Worm (Caenorhabditis elegans) whole organism, L3 larva: ENCODE results near the gene nlp-19.

Experiments used
- ama-1 ChIP-seq: fragments of 150-350 bp; optimal IDR thresholded peaks from 2 replicates; lab custom pipeline; 2018
- egl-27 ChIP-seq: sonication (generic microtip); optimal IDR thresholded peaks from 4 replicates; lab custom pipeline; 2017; ENCODE audit warnings: missing biosample characterization, missing genetic modification reagents, missing genetic modification characterization
- elt-2 ChIP-seq: sonication (generic microtip); optimal IDR thresholded peaks from 2 replicates; lab custom pipeline; 2016; ENCODE audit warnings: missing genetic modification reagents, mild to moderate bottlenecking, missing genetic modification characterization, missing compliant biosample characterization
- lin-39 ChIP-seq: fragments of 150-350 bp; optimal IDR thresholded peaks from 2 replicates; lab custom pipeline; 2018; ENCODE audit warnings: missing biosample characterization, missing genetic modification reagents, missing genetic modification characterization
- nhr-237 ChIP-seq: fragments of 150-350 bp; optimal IDR thresholded peaks from 2 replicates; lab custom pipeline; 2014; ENCODE audit warnings: missing biosample characterization, missing genetic modification characterization
- nhr-28 ChIP-seq: fragments of 150-350 bp; optimal IDR thresholded peaks from 2 replicates; lab custom pipeline; 2014; ENCODE audit warnings: missing biosample characterization, missing genetic modification characterization

DNA sequence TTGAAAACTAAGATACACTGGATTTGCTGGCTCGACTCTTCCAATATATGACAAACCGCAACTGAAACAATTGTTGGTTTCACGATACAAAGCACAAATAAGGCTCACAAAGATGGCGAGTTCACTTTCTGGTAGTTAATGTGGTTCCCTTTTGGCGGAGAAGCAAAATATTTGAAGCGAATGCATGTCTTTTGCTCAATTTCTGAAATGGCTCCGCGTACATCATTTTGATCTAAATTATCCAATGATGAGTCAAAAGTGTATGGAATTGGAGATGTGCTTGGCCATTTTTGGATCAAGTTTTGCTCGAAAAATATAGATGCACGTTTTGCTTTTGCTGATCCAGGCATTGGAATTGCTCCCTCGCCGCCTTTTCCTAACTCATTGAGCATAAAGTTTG, 3.2 kb downstream of the nlp-19 start:
- no peak for TF ChIP-seq nhr-28 (tag; lab: Kevin White, UChicago)
- no peak for TF ChIP-seq ama-1 (lab: Kevin White, UChicago)
- no peak for TF ChIP-seq elt-2 (tag; lab: Kevin White, UChicago)
- TF ChIP-seq lin-39, result no peak
- no peak for TF ChIP-seq nhr-237 (tag; lab: Kevin White, UChicago)
- no peak for TF ChIP-seq egl-27 (tag; lab: Kevin White, UChicago)
